Worm (Caenorhabditis elegans) whole organism, mixed stage, embryonic: ENCODE measurements around the gene F23H11.4.

Experiments used
- lin-32 ChIP-seq: fragments of 200-800 bp; sonication (Bioruptor generic); optimal IDR thresholded peaks from 2 replicates; lab custom pipeline; 2018; ENCODE audit warnings: mild to moderate bottlenecking, missing genetic modification characterization, missing compliant biosample characterization

Gene F23H11.4

ce11 chrIII:852296-852695, 55.0 kb downstream of the F23H11.4 start, which contains the start of gene moma-1:
Gene moma-1 (minus strand): TSS chrIII:852396.
- no peak for TF ChIP-seq lin-32 (GFP tag; lab: Kevin White, UChicago)
